Worm (Caenorhabditis elegans): ENCODE data around the gene gspd-1.

DNA sequence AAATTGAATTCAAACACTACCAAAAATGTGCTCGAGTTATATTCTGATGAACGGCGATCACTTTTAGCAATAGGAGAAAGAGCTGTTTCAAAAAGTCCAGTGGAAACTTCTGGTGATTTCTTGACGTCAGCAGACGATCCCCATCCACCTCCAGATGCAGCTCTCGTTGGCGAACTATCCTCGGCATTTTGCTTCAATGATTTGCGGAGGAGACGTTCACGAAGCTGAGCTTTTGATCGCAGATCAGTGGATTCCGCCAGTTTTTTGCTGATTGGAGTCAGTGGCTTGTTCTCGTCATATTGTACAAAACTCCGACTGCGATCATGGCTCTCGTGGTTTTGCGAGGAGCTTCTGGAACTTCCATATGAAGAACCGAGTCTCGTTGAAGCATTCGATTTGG is 19.0 kb downstream of the gspd-1 start:
- TF ChIP-seq nhr-11 (tag; optimal IDR thresholded peaks at IDR 0.05) (no peak), snpc-4 (tag; optimal IDR thresholded peaks at IDR 0.05) (no peak), lsy-12 (tag; optimal IDR thresholded peaks at IDR 0.05) (no peak), aly-2 (tag; optimal IDR thresholded peaks at IDR 0.05) (no peak), nhr-23 (tag; optimal IDR thresholded peaks at IDR 0.05) (no peak), mdl-1 (tag; optimal IDR thresholded peaks at IDR 0.05) (no peak), ZK546.5 (tag; optimal IDR thresholded peaks at IDR 0.05) (no peak)

All from whole organism, L3 larva.